Worm (Caenorhabditis elegans) whole organism, dauer: Measurements from ENCODE around the gene maoc-1.

ENCODE experiments used
- unc-62 ChIP-seq: sonication (generic microtip); optimal IDR thresholded peaks from 2 replicates; lab custom pipeline; 2017; ENCODE audit warnings: missing biosample characterization, missing genetic modification reagents, missing genetic modification characterization

maoc-1 gene

DNA sequence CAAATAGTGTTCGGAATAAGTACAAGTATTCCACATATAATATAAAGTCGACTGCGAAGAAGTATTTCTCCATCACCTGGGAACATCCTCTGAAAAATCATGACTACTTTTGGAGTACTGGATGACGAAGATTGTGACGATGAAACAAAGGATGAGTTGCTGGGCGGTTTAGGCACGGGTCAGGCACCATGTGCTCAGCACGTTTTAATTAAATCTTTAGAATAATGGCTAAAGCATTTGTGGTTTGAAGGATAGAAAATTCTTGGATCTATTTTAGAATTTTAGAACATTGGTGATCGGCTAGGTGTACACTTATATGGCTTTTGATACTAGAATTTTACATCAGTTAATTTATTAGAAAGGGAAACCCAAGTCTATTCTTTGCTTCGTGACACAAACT is 9.0 kb upstream of the maoc-1 start, which contains the start of gene C27H5.6:
Gene C27H5.6 (minus strand): TSS at position 101 of the 400 bp plus-strand sequence.
- TF ChIP-seq unc-62 (GFP tag; lab: Kevin White, UChicago): no peak

DNA sequence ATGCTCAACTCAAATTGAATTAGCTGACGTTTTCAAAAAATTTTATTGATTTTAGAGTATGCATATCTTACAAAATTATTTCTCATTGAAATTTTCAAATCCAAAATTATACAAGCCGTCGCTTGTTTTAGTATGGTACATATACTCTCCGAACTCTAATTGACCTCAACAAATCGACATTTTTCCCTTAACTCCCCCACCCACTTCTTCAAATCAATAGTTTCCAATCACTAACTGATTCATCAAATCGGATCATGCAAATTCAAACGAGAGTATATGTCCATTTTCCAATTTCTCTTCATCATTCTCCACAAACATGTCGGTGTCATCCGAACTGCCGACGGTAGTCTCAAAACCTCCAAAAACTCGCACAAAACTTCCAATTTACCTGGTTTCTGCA is 7.0 kb upstream of the maoc-1 start, which contains the start of gene E04F6.4:
Gene E04F6.4 (plus strand): TSS at position 301 of the 400 bp plus-strand sequence.
- no peak for TF ChIP-seq unc-62 (GFP tag; lab: Kevin White, UChicago)

DNA sequence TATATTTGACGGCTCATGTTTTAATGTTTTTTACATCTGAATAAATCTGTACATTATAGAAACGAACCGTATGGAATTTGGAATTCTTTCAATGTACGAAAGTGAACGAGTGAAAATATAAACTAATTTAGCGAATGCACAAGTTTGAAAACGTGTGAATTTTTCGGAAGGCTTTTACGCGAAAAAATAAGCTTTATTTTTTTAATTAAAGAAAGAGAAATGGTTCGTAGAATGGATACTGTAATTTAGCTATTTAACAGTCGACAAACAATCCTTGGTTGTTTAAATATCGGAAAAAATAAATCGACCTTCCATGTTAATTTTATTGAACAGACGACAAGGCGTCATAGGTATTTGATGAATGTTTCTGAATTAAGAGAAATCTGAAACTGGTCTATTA is 535 bp upstream of the maoc-1 start, which contains the start of gene acdh-12:
Gene acdh-12 (minus strand): TSS at position 101 of the 400 bp plus-strand sequence.
- TF ChIP-seq unc-62 (GFP tag; lab: Kevin White, UChicago): no peak

DNA sequence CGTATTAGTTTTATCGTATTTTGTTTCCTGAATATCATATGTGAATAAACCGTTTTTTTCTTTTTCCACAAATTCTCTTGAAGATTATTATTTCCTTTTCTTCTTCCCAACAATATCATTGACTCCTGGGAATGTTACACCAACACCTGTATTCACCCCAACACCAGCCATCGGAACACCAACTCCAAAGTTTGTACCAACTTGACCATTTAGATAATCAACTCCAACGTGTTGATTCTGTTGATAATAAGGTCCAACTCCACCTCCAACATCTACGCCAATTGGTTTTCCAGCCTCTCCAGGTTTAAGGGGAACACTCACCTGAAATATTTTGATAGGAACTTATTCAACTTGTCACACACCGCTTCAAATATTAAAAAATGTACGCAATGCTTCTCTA is 1.4 kb downstream of the maoc-1 start:
- no peak for TF ChIP-seq unc-62 (GFP tag; lab: Kevin White, UChicago)

DNA sequence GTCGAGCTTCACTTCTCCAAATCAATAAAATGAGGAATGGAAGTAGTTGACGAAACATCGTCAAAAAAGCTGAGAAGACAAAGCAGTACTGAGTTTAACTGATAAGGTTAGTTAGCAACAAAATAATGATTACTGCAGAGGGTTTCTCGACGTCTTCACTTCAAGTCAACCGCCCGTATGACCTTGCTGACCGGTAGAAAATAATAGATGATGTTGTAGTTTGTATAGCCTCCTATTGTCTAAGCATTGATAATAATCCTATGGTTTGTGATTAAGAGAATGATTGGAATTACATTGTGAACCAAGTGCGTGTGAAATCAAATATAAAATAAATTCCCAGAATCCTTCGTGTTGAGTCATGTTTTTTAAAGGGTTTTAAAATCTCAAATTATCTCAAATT is 3.2 kb downstream of the maoc-1 start, which contains the start of gene E04F6.6:
Gene E04F6.6 (minus strand): TSS at position 258 of the 400 bp plus-strand sequence.
- TF ChIP-seq unc-62 (GFP tag; lab: Kevin White, UChicago): no peak

DNA sequence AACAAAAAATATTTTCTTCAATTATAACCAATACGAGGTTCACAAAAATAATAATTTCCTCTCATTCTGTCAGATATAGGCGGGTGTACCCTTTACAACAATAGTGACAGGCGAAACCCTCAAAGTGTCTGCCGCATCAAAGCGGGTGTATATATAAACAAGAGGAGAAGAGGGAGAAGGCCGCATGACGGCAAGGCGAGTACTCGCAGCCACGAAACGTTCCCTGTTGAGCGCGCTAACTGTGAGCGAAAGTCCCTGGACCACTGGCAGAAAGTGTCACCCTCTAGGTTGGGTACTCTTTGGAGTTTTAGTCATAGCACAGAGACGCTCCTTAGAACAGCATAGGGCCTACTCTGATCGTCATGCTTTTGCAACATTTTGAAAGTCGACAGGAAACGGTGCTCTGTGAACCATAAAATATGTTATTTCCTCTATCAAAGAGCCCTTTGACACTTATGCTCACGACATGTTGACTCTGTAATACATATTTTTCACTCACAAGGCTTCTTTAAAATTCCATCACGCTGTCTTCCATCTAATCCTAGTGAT is 4.0 kb downstream of the maoc-1 start, which contains the start of gene pcrg-1:
Gene pcrg-1 (plus strand): TSS at position 499 of the 549 bp plus-strand sequence.
- TF ChIP-seq unc-62 (GFP tag; lab: Kevin White, UChicago): no peak

DNA sequence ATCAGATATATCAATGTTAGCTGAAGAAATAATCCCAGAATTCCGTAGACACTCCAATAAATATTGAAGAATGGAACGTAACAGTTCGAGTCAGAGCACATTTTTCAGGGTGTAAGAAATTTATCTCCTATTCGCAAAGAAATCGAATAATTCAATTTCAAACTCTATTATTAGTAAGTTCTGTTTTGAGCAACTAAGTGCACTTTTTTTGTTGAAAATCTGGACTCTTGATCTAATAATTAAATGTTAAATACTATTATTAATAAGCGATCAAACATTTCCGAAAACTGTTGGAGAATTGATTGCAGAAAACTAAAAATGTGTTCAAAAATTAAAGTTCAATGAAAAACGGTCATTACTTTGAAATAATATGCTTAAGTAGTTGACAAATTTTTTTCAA is 7.0 kb downstream of the maoc-1 start, which contains the start of gene srd-56:
Gene srd-56 (minus strand): TSS at position 101 of the 400 bp plus-strand sequence.
- TF ChIP-seq unc-62 (GFP tag; lab: Kevin White, UChicago): no peak

DNA sequence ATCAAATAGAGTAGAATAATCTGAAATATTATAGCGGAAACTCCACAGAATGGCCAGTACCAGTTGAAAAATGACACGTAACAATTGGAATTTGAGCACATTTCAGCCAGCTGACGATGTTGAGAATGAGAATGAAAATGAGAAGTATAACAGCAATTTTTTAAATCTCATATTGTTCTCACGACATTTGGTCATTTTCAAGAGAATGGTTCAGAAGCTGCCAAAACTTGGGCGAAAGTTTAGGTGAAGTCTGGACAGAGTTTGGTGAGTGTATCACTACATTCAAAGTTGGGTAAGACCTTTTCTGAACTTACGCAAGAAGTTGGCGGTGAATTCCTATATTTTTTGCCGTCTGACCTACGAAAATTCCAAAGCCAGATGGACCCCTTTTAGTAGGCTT is 8.9 kb downstream of the maoc-1 start, which contains the start of gene srd-58:
Gene srd-58 (minus strand): TSS at position 101 of the 400 bp plus-strand sequence.
- no peak for TF ChIP-seq unc-62 (GFP tag; lab: Kevin White, UChicago)

DNA sequence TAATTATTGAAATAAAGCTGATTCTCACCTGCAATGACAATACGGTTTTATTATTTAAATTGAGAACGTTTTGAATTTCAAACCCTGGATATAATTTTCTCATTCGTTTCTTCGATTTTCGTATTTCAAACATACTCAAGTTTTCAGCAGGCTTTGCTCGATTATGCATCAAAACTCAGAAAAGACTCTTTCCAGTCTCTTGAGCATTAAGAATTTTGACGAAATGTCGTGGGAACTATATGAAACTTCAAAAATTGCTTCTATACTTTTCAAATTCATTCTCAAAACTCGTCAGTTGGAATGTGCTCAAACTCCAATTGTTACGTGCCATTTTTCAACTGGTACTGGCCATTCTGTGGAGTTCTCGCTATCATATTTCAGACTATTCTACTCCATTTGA is 9.3 kb downstream of the maoc-1 start, which contains the start of gene srd-59:
Gene srd-59 (plus strand): TSS at position 301 of the 400 bp plus-strand sequence.
- no peak for TF ChIP-seq unc-62 (GFP tag; lab: Kevin White, UChicago)

DNA sequence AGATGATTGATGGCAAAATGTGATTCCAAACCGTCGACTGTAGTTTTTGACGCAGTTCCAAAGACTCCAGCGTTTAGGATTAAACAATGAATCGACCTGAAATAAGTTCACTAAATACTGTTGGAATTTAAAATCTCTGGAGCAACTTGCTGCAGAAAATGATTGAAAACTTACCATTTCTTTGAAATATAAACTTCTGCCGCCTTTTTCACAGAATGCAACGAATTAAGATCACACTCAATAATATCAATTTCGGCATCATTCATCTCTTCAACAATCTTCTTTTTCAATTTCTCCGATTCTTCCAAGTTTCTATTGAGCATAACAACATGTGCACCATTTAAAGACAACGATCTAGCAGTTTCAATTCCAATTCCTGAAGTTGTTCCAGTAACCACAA is 11.6 kb downstream of the maoc-1 start:
- TF ChIP-seq unc-62 (GFP tag; lab: Kevin White, UChicago): no peak

DNA sequence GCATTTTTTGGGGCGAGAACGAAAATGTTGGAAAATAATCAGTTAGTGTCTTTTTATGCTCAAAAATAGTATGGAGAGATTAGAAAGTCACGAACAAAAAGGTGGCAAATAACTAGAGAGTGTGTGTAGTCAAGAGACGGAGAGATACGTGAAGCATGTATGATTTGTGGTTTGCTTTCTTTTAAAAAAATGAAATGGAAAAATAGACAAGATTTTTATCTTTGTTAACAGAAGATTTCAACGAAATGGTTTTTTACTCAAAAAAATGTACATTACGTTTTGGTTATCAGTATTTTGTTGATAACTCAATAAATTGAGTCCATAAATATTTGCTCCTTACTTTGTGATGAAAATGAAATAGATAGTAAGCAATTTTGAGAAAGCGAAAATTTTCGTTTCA is 12.1 kb downstream of the maoc-1 start, which contains the start of gene dhs-7:
Gene dhs-7 (minus strand): TSS at position 277 of the 400 bp plus-strand sequence.
- TF ChIP-seq unc-62 (GFP tag; lab: Kevin White, UChicago): no peak

DNA sequence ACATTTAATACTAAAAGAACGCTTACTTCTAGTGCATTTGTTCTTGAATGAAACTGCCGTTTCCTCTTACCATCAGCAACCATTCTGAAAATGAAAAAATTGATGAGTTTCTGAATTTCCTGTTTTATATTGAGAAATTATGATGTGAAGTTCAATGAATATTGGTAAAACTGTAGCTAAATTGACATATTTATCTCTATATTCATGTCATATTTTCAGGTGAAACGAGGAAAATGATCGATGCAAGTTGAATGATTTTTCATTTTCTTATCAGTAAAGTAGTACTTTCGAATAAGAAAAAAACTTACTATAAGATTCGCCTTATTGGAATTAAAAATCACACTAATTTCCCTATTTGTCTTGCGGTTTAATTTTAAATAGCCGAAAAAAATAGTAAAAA is 14.1 kb downstream of the maoc-1 start, which contains the start of gene E04F6.15:
Gene E04F6.15 (minus strand): TSS at position 101 of the 400 bp plus-strand sequence.
- TF ChIP-seq unc-62 (GFP tag; lab: Kevin White, UChicago): no peak

DNA sequence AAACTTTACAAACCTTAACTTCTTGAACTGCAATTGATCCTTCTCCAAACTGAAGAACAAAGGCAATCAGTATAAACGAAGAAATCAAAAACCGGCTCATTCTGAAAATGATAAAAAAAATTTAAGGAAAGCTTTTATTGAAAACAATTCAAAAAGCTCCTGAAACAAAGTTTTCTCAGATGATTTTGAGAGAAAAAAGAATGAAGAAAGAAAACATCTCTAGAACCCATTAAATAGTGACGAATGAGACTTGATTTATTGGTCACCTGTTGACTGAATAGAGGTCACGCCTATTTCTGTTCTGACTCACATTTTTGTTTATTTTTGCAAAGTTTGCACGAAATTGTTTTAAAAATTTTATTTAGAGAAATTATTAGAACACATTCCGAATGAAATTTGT is 15.2 kb downstream of the maoc-1 start, which contains the start of gene E04F6.8:
Gene E04F6.8 (minus strand): TSS at position 101 of the 400 bp plus-strand sequence.
- no peak for TF ChIP-seq unc-62 (GFP tag; lab: Kevin White, UChicago)

DNA sequence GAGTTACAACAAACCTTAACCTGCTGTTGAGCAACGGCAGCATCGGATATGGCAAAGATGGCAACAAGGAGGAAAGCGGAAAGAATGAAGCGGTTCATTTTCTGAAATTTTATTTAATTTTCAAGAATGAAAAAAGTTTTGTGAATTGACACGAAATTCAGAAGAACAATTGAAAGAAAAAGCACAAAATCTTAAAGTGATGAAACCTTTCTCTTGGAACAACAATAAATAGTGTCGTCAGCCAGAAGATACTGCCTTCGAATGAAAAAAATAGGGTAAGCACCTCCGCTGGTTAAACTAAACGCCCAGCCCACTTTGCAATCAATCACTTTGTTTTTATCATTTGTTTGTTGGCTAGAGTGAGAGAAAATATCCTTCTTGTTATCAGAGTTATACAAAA is 16.0 kb downstream of the maoc-1 start, which contains the start of gene E04F6.9:
Gene E04F6.9 (minus strand): TSS at position 101 of the 400 bp plus-strand sequence.
- TF ChIP-seq unc-62 (GFP tag; lab: Kevin White, UChicago): no peak

DNA sequence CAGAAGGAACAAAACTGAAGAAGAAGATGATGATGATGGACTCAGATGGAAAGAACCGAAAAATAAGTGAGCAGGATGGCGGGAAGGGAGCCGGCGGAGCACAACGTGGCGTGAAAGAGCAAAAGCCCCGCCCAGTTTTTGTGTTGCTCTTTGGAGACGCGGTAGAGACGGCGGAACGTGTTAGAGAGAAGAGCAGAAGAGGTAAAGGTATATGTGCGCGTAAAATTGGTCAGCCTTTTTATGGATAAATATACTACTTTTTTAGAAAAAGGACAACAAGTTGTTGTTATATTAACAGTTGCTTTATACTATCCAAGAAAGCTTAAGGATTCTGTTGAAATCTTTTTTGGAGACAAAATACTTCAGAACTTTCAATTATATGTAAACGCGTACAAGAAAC is 21.0 kb downstream of the maoc-1 start, which contains the start of gene E04F6.10:
Gene E04F6.10 (minus strand): TSS at position 101 of the 400 bp plus-strand sequence.
- no peak for TF ChIP-seq unc-62 (GFP tag; lab: Kevin White, UChicago)

DNA sequence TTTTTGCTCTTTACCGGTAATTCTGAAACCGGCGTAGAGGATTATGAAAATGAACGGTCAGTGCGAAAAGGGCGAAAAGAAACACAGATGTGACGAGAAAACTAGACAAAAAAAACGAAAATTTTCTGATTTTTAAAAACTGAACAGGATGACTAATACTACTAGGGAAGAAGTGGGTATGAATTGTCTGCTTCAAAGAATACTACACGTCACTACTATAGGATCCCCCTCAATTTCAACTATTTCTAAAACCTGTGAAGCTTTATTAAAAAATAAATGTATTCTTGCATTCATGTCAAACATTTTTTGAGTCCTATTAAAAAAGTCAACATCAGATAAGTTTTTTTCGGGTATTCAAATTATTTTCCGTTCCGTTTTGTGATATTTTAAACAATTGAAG is 28.0 kb downstream of the maoc-1 start:
- TF ChIP-seq unc-62 (GFP tag; lab: Kevin White, UChicago): no peak
